Fruit fly (Drosophila melanogaster): ENCODE results near the gene kug.

The kug gene

dm6 chr3L:20000081-20000736 lies 4.9 kb upstream of the kug start, which contains the start of the genes Tom20 and Gabat:
Gene Tom20, plus strand, starts transcription at chr3L:20000644.
Gene Gabat, minus strand, starts transcription at chr3L:20000686.
- TF ChIP-seq CG6683 (GFP tag; optimal IDR thresholded peaks at IDR 0.05) (no peak), CG18476 (GFP tag; optimal IDR thresholded peaks at IDR 0.05) (no peak), pan (optimal IDR thresholded peaks at IDR 0.05) (no peak), pan (GFP tag; optimal IDR thresholded peaks at IDR 0.05 in 1 of 2, IDR thresholded peaks at IDR 0.05 in 1 of 2) (peak in 1 of 2 experiments; percentile 42), CG8290 (GFP tag; optimal IDR thresholded peaks at IDR 0.05) (no peak), CG8290 (tag; optimal IDR thresholded peaks at IDR 0.05) (peak in 1 of 2 experiments; percentile 6), CG10654 (GFP tag; optimal IDR thresholded peaks at IDR 0.05) (peak; percentile 38), Sox100B (GFP tag; optimal IDR thresholded peaks at IDR 0.05) (peak; percentile 26), CG17568 (GFP tag; optimal IDR thresholded peaks at IDR 0.05) (peak; percentile 6), CG15514 (GFP tag; optimal IDR thresholded peaks at IDR 0.05) (peak; percentile 27), Side (GFP tag; optimal IDR thresholded peaks at IDR 0.05) (no peak), pb (GFP tag; optimal IDR thresholded peaks at IDR 0.05) (no peak), gem (tag; optimal IDR thresholded peaks at IDR 0.05) (peak; percentile 3), Sox102F (GFP tag; optimal IDR thresholded peaks at IDR 0.05) (no peak), sug (tag; optimal IDR thresholded peaks at IDR 0.05) (peak; percentile 19), odd (GFP tag; optimal IDR thresholded peaks at IDR 0.05) (no peak), Eip74EF (GFP tag; optimal IDR thresholded peaks at IDR 0.05) (peak in 1 of 2 experiments; percentile 3), exex (tag; optimal IDR thresholded peaks at IDR 0.05) (peak; percentile 13), Fer3 (tag; optimal IDR thresholded peaks at IDR 0.05) (peak; percentile 9), CG12391 (tag; optimal IDR thresholded peaks at IDR 0.05) (peak; percentile 4), B-H2 (GFP tag; optimal IDR thresholded peaks at IDR 0.05) (peak; percentile 42), CG17385 (GFP tag; optimal IDR thresholded peaks at IDR 0.05) (peak; percentile 15), CG2120 (GFP tag; optimal IDR thresholded peaks at IDR 0.05) (peak; percentile 4), fd3F (GFP tag; optimal IDR thresholded peaks at IDR 0.05) (peak; percentile 12), bsh (GFP tag; optimal IDR thresholded peaks at IDR 0.05) (peak in 1 of 2 experiments; percentile 17), Asciz (GFP tag; optimal IDR thresholded peaks at IDR 0.05) (peak; percentile 35), Atf6 (GFP tag; IDR thresholded peaks at IDR 0.05) (0 out of 2 replicates have a peak, but pooled peaks have one; percentile 18), MESR4 (GFP tag; optimal IDR thresholded peaks at IDR 0.05) (peak; percentile 41), crc (GFP tag; optimal IDR thresholded peaks at IDR 0.05) (no peak), CG1647 (GFP tag; optimal IDR thresholded peaks at IDR 0.05) (no peak), sens (GFP tag) (peak; percentile 69), gcm (GFP tag; optimal IDR thresholded peaks at IDR 0.05) (peak; percentile 51), Med (GFP tag) (peak; percentile 22), Ssrp (tag; optimal IDR thresholded peaks at IDR 0.05) (no peak), Fer2 (tag; optimal IDR thresholded peaks at IDR 0.05) (peak; percentile 28), row (GFP tag; IDR thresholded peaks at IDR 0.05) (peak; percentile 48), CG11504 (tag; optimal IDR thresholded peaks at IDR 0.05) (peak; percentile 8), zen (tag; optimal IDR thresholded peaks at IDR 0.05) (no peak), ham (GFP tag; IDR thresholded peaks at IDR 0.05) (no peak), unpg (GFP tag; optimal IDR thresholded peaks at IDR 0.05) (peak; percentile 5), CG1603 (tag; optimal IDR thresholded peaks at IDR 0.05) (peak; percentile 34), cg (GFP tag; optimal IDR thresholded peaks at IDR 0.05) (peak; percentile 72), lola (GFP tag; optimal IDR thresholded peaks at IDR 0.05) (peak in 1 of 3 experiments; percentile 43), BtbVII (GFP tag; optimal IDR thresholded peaks at IDR 0.05) (peak; percentile 4), CG13424 (tag; optimal IDR thresholded peaks at IDR 0.05) (peak; percentile 11), CG11723 (GFP tag; optimal IDR thresholded peaks at IDR 0.05) (peak; percentile 31), CoRest (tag; optimal IDR thresholded peaks at IDR 0.05) (peak; percentile 8)

Data from whole organism, embryonic.